Worm (Caenorhabditis elegans) whole organism, midembryonic: ENCODE measurements around the gene F44D12.2.

Experiments
- T22C8.4 ChIP-seq: fragments of 200-800 bp; sonication (Bioruptor generic); IDR thresholded peaks from 2 replicates; pipeline ENCODE4 v1.3.6; 2022; ENCODE audit warnings: missing genetic modification characterization, missing compliant biosample characterization
- cog-1 ChIP-seq: sonication (generic microtip); optimal IDR thresholded peaks from 2 replicates; lab custom pipeline; 2016; ENCODE audit warnings: missing genetic modification characterization, missing compliant biosample characterization
- flt-1 ChIP-seq: fragments of 200-800 bp; sonication (Bioruptor generic); IDR thresholded peaks from 2 replicates; pipeline ENCODE4 v1.3.6; 2022; ENCODE audit warnings: missing genetic modification characterization, missing compliant biosample characterization
- klf-2 ChIP-seq: fragments of 200-800 bp; sonication (Bioruptor generic); conservative IDR thresholded peaks from 2 replicates; pipeline ENCODE4 v1.3.6; 2022; ENCODE audit warnings: missing genetic modification reagents, missing genetic modification characterization, missing compliant biosample characterization
- med-1 ChIP-seq: sonication (generic microtip); optimal IDR thresholded peaks from 2 replicates; lab custom pipeline; 2017; ENCODE audit warnings: missing genetic modification characterization, mild to moderate bottlenecking, missing compliant biosample characterization, antibody characterized with exemption, missing genetic modification reagents; ENCODE audit not compliant: insufficient read depth
- ref-1 ChIP-seq: fragments of 200-800 bp; sonication (Bioruptor generic); conservative IDR thresholded peaks from 2 replicates; pipeline ENCODE4 v1.3.6; 2022; ENCODE audit warnings: missing genetic modification reagents, missing genetic modification characterization, missing compliant biosample characterization
- tab-1 ChIP-seq: fragments of 200-800 bp; sonication (Bioruptor generic); IDR thresholded peaks from 2 replicates; pipeline ENCODE4 v1.3.6; 2022; ENCODE audit warnings: missing genetic modification characterization, missing compliant biosample characterization
- ztf-23 ChIP-seq: fragments of 200-800 bp; sonication (Bioruptor generic); IDR thresholded peaks from 2 replicates; pipeline ENCODE4 v1.3.6; 2022; ENCODE audit warnings: missing genetic modification reagents, missing genetic modification characterization, missing compliant biosample characterization
- ztf-29 ChIP-seq: fragments of 200-800 bp; sonication (Bioruptor generic); IDR thresholded peaks from 2 replicates; pipeline ENCODE4 v1.3.6; 2022; ENCODE audit warnings: missing genetic modification reagents, missing genetic modification characterization, missing compliant biosample characterization

The F44D12.2 gene

DNA sequence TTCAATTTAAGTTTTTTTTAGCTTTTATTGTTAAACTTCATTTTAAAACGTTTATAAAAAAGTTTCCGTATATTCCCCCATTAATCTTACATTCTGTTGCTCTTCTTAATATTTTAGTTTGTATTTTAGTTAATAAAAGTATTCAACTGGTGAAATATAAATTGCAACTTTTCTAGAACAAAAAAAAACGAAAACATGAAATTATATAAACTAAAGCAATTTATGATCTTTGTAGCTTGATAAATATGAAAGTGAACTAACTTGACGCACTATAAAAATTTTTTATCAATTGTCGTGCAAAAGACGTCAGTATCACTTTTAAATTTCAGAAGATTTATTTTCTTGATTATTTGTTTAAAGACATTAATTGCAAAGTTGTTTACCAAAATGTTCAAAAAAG is at the start of gene F44D12.2:
Gene F44D12.2, minus strand, starts transcription at position 101 of the 400 bp plus-strand sequence.
- TF ChIP-seq klf-2 (GFP tag; lab: Robert Waterston, UW) = no peak
- TF ChIP-seq T22C8.4 (GFP tag; lab: Robert Waterston, UW) = no peak
- TF ChIP-seq cog-1 (tag; lab: Kevin White, UChicago) = no peak
- TF ChIP-seq ref-1 (GFP tag; lab: Robert Waterston, UW) = no peak
- no peak for TF ChIP-seq med-1 (GFP tag; lab: Kevin White, UChicago)

DNA sequence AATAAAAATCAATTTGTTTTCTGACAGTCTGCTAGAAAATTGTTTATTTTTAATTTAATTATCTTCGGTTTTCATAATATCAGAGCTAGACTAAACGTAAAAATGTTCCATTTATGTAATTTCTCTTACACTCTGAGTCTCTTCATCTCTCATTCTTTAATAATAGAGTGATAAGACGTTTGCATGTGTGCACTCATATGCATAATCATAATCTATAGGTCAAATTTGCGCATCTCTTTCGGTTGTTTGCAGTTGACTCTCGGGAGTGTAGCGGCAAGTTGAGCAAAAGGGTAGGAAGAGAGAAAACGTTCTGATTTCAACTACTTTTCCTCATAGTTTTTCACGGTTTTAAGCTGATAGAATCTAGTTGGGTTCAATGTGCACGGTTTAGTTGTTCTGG is 48.9 kb upstream of the F44D12.2 start:
- TF ChIP-seq ref-1 (GFP tag; lab: Robert Waterston, UW) (no peak), T22C8.4 (GFP tag; lab: Robert Waterston, UW) (no peak), tab-1 (no peak)

DNA sequence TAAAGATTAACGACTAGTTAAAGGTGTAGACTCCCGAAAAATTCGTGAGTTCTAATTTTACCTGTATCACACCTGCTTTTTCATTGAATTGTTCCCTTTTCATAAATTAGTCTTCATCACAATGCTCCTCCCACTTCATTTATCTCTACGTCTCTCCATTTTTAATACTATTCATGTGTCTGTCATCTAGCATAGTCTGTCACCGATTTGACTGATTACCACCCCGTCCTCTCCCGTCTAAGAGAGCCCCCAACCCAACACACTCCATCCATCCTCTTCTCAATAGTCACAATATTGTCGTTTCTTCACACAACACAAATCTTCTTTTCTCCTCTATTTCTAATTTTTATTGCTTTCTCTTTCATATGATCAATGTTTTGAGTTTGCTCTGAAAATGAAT is 47.6 kb upstream of the F44D12.2 start:
- TF ChIP-seq cog-1 (tag; lab: Kevin White, UChicago) = no peak
- TF ChIP-seq ref-1 (GFP tag; lab: Robert Waterston, UW) = no peak
- no peak for TF ChIP-seq tab-1
- TF ChIP-seq klf-2 (GFP tag; lab: Robert Waterston, UW) = no peak
- no peak for TF ChIP-seq med-1 (GFP tag; lab: Kevin White, UChicago)
- TF ChIP-seq ztf-23 = no peak
- TF ChIP-seq flt-1 = no peak
- no peak for TF ChIP-seq ztf-29
- TF ChIP-seq T22C8.4 (GFP tag; lab: Robert Waterston, UW) = no peak

DNA sequence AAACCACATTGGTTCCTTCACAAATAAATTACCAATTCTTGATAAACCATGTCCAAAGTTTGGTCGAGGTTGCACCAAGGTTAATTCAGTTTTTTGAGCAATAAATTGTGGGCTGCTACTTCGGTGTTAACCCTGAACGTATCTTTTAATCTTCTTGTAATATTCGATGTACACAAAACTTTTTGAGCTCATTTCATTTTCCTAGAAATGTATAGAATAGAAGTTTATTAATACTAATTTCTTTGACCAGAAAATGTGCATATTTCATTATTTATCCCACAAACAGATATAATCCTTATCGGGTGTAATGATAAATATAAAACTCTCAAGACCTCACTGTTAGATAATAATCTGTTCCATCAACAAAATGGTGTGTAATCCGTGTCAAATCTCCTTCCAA is 46.4 kb upstream of the F44D12.2 start:
- TF ChIP-seq tab-1 (no peak), ztf-23 (no peak), med-1 (GFP tag; lab: Kevin White, UChicago) (no peak), klf-2 (GFP tag; lab: Robert Waterston, UW) (no peak), cog-1 (tag; lab: Kevin White, UChicago) (no peak), ztf-29 (no peak), T22C8.4 (GFP tag; lab: Robert Waterston, UW) (no peak), ref-1 (GFP tag; lab: Robert Waterston, UW) (no peak), flt-1 (no peak)

ce11 chrIV:10062728-10063127 is 45.2 kb upstream of the F44D12.2 start, which contains the start of gene ipla-7:
Gene ipla-7, minus strand, starts transcription at chrIV:10062849.
- TF ChIP-seq ref-1 (GFP tag; lab: Robert Waterston, UW) = no peak
- TF ChIP-seq klf-2 (GFP tag; lab: Robert Waterston, UW) = no peak
- TF ChIP-seq cog-1 (tag; lab: Kevin White, UChicago) = no peak
- TF ChIP-seq T22C8.4 (GFP tag; lab: Robert Waterston, UW) = no peak
- TF ChIP-seq tab-1 = no peak
- TF ChIP-seq med-1 (GFP tag; lab: Kevin White, UChicago) = no peak
- TF ChIP-seq ztf-29 = no peak
- TF ChIP-seq flt-1 = no peak
- no peak for TF ChIP-seq ztf-23

- TF ChIP-seq ztf-23 = no peak
- no peak for TF ChIP-seq cog-1 (tag; lab: Kevin White, UChicago)
- no peak for TF ChIP-seq klf-2 (GFP tag; lab: Robert Waterston, UW)
- TF ChIP-seq T22C8.4 (GFP tag; lab: Robert Waterston, UW) = no peak
- TF ChIP-seq flt-1 = no peak
- TF ChIP-seq med-1 (GFP tag; lab: Kevin White, UChicago) = no peak
- no peak for TF ChIP-seq ref-1 (GFP tag; lab: Robert Waterston, UW)
- TF ChIP-seq tab-1 = no peak
- no peak for TF ChIP-seq ztf-29
Measured at ce11 chrIV:10060795-10061194, 43.3 kb upstream of the F44D12.2 start.

DNA sequence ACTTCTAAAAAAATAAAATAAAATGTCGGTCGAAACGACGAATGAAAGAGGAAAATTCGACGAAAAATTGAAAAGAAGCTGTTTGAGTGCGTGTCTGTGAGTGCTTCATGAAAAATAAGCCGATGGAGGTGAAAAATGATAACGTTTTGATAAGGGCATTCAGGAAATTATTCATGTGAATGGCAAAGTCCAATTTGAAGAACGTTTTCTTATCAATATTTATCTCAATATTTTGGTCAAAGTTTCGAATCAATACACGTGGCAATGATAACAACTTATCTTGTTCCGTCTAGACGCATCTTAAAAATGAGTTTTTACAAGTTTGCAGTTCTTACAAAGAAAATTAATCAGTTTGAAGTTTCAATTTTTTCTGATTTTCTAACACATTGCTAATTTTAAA is 41.6 kb upstream of the F44D12.2 start:
- no peak for TF ChIP-seq klf-2 (GFP tag; lab: Robert Waterston, UW)

DNA sequence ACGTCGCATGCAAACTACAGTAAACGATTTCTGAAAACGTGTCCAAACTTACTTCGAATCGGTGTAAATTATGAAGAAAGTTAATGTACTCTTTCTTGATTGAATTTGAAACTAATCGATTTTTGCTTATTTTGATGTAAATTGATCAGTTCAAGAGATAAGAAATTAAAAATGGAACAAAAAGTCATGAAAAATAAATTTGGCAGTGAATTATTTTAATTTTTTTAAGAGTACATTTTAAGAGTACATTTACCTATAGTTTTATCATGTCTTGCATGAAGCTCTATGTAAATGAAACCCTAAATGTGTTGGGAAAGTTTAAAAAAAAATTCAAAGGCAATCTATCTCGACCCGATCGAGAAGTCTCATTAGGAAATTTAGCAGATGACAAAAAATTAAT is 38.6 kb upstream of the F44D12.2 start, which contains the start of gene T04B2.7:
Gene T04B2.7, minus strand, starts transcription at position 101 of the 400 bp plus-strand sequence.
- no peak for TF ChIP-seq ref-1 (GFP tag; lab: Robert Waterston, UW)
- TF ChIP-seq T22C8.4 (GFP tag; lab: Robert Waterston, UW) = no peak
- no peak for TF ChIP-seq tab-1
- TF ChIP-seq klf-2 (GFP tag; lab: Robert Waterston, UW) = no peak
- TF ChIP-seq flt-1 = no peak
- TF ChIP-seq ztf-23 = no peak

DNA sequence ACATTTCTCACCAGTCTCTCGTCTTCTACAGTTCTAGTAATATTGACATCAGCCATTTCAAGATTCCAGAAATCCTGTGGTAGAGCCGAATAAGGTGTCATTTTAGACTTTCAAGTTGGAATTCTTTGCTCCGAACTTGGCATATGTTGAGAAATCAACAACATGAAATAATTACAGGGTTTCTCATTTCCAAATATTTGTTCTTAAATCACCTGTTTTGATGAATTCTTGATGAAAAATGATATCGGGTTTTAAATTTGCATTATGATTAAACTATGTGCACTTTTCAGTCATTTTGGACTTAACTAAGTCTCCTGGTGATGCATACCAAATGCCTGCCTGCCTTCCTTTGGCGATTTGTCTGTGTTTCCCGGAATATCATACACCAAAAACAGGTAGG is 36.0 kb upstream of the F44D12.2 start, which contains the start of gene srv-12:
Gene srv-12, minus strand, starts transcription at position 101 of the 400 bp plus-strand sequence.
- TF ChIP-seq klf-2 (GFP tag; lab: Robert Waterston, UW) (no peak), ztf-23 (no peak), med-1 (GFP tag; lab: Kevin White, UChicago) (no peak), ztf-29 (no peak), cog-1 (tag; lab: Kevin White, UChicago) (no peak), flt-1 (no peak), ref-1 (GFP tag; lab: Robert Waterston, UW) (no peak), T22C8.4 (GFP tag; lab: Robert Waterston, UW) (no peak), tab-1 (no peak)

ce11 chrIV:10051088-10051487 is 33.6 kb upstream of the F44D12.2 start, which contains the start of gene T04B2.8:
Gene T04B2.8, minus strand, starts transcription at chrIV:10051188.
- no peak for TF ChIP-seq T22C8.4 (GFP tag; lab: Robert Waterston, UW)
- no peak for TF ChIP-seq tab-1
- no peak for TF ChIP-seq ztf-23
- TF ChIP-seq flt-1 = no peak
- TF ChIP-seq cog-1 (tag; lab: Kevin White, UChicago) = no peak
- no peak for TF ChIP-seq ztf-29
- TF ChIP-seq ref-1 (GFP tag; lab: Robert Waterston, UW) = no peak
- no peak for TF ChIP-seq klf-2 (GFP tag; lab: Robert Waterston, UW)
- TF ChIP-seq med-1 (GFP tag; lab: Kevin White, UChicago) = no peak
